Fruit fly (Drosophila melanogaster): ENCODE data around the gene CG32683.

The CG32683 gene

DNA sequence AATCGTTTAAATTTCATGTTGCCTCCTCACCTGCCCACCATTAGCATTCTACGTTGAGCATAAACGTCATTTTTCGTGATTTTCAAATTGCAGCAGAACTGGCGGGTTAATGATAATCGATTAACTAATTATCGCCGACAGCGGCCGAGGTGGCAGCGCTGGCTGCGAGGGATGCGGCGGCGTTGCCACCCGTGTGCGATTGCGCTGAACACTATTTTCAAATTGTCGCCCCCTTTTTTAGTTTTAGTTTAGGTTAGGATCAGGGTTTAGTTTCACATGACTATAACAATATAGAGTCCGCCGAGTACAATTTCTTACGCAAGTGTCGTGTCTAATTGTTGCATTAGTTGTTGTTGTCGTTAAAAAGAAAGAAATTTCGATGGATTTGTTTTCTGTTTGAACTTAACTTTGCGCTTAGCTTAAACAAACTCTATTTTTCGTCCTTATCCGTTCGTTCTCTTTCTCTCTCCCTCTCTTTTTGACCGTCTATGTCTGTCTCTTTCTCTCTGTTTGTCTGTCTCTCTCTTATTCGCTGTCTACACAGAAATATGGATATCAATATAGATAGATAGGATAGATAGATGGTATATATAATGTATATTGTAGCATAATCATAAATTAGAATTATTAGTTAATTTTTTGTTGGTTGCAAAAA is 8.5 kb upstream of the CG32683 start (continued):
- TF ChIP-seq Fer1 (GFP tag; optimal IDR thresholded peaks at IDR 0.05) (peak; percentile 32), CG33213 (GFP tag; optimal IDR thresholded peaks at IDR 0.05) (peak; percentile 15), CG3847 (GFP tag; IDR thresholded peaks at IDR 0.05) (peak; percentile 53), Med (GFP tag) (peak; percentile 64), CG2889 (GFP tag; IDR thresholded peaks at IDR 0.05) (peak; percentile 53; the same call in 2 of the 3 replicates), CG2116 (GFP tag; optimal IDR thresholded peaks at IDR 0.05) (peak; percentile 74), MTF-1 (GFP tag; optimal IDR thresholded peaks at IDR 0.05; ENCODE audit: borderline replicate concordance) (no peak), lov (optimal IDR thresholded peaks at IDR 0.05) (no peak), lov (GFP tag; IDR thresholded peaks at IDR 0.05) (no peak), CG15696 (tag; optimal IDR thresholded peaks at IDR 0.05) (no peak), cg (GFP tag; optimal IDR thresholded peaks at IDR 0.05) (no peak), CG9932 (GFP tag; IDR thresholded peaks at IDR 0.05) (0 out of 2 replicates have a peak, but pooled peaks have one; percentile 6), lilli (GFP tag; optimal IDR thresholded peaks at IDR 0.05) (peak; percentile 37), oc (tag; optimal IDR thresholded peaks at IDR 0.05) (no peak), CG10979 (tag; optimal IDR thresholded peaks at IDR 0.05) (no peak), stwl (tag; optimal IDR thresholded peaks at IDR 0.05) (peak; percentile 82), CG15011 (GFP tag; optimal IDR thresholded peaks at IDR 0.05) (no peak), aop (GFP tag; IDR thresholded peaks at IDR 0.05) (no peak), insv (GFP tag; optimal IDR thresholded peaks at IDR 0.05) (peak in 1 of 2 experiments; percentile 28), CG10147 (GFP tag; optimal IDR thresholded peaks at IDR 0.05) (no peak), CG12071 (GFP tag; optimal IDR thresholded peaks at IDR 0.05) (no peak), CG6683 (GFP tag; optimal IDR thresholded peaks at IDR 0.05) (no peak), tna (GFP tag; IDR thresholded peaks at IDR 0.05; ENCODE audit: partially characterized antibody) (peak; percentile 67), CG12236 (GFP tag; optimal IDR thresholded peaks at IDR 0.05) (no peak), TFAM (GFP tag; optimal IDR thresholded peaks at IDR 0.05) (no peak), Xbp1 (GFP tag; optimal IDR thresholded peaks at IDR 0.05) (no peak), CG30403 (GFP tag; optimal IDR thresholded peaks at IDR 0.05) (no peak), CG32532 (GFP tag; IDR thresholded peaks at IDR 0.05) (0 out of 2 replicates have a peak, but pooled peaks have one; percentile 44), sens-2 (GFP tag; IDR thresholded peaks at IDR 0.05) (no peak), CoRest (tag; optimal IDR thresholded peaks at IDR 0.05) (peak; percentile 45), CG2120 (GFP tag; optimal IDR thresholded peaks at IDR 0.05) (peak; percentile 28), twi (tag; optimal IDR thresholded peaks at IDR 0.05) (no peak), CG9215 (GFP tag; IDR thresholded peaks at IDR 0.05) (no peak), bbx (GFP tag; IDR thresholded peaks at IDR 0.05; ENCODE audit: partially characterized antibody) (peak; percentile 70), cad (GFP tag; optimal IDR thresholded peaks at IDR 0.05) (no peak), trem (tag; optimal IDR thresholded peaks at IDR 0.05) (peak; percentile 84), Stat92E (GFP tag; optimal IDR thresholded peaks at IDR 0.05) (no peak), CG9817 (tag; optimal IDR thresholded peaks at IDR 0.05) (no peak), row (GFP tag; IDR thresholded peaks at IDR 0.05) (peak; percentile 33; the same call in 2 of the 3 replicates), CG11456 (GFP tag; IDR thresholded peaks at IDR 0.05) (no peak), CG2199 (GFP tag; IDR thresholded peaks at IDR 0.05) (no peak), Pdp1 (GFP tag; optimal IDR thresholded peaks at IDR 0.05) (peak in 1 of 2 experiments; percentile 59), ewg (GFP tag; optimal IDR thresholded peaks at IDR 0.05) (peak; percentile 41), corto (GFP tag; optimal IDR thresholded peaks at IDR 0.05) (no peak), CG17802 (tag; optimal IDR thresholded peaks at IDR 0.05) (no peak), hth (optimal IDR thresholded peaks at IDR 0.05) (no peak), CG13424 (tag; optimal IDR thresholded peaks at IDR 0.05) (no peak), CG8290 (GFP tag; optimal IDR thresholded peaks at IDR 0.05) (peak; percentile 28), CG8290 (tag; optimal IDR thresholded peaks at IDR 0.05) (peak in 1 of 2 experiments; percentile 28), Meics (GFP tag; optimal IDR thresholded peaks at IDR 0.05) (no peak)

Data from whole organism, embryonic.